Fruit fly (Drosophila melanogaster): ENCODE data around the gene PolrMT.

The PolrMT gene

dm6 chr2L:1108029-1108688 is at the start of gene PolrMT, which contains the start of gene CG14339 (continued):
- peak; percentile 35 for TF ChIP-seq CG17829 (tag; optimal IDR thresholded peaks at IDR 0.05)
- no peak for TF ChIP-seq Asciz (GFP tag; optimal IDR thresholded peaks at IDR 0.05)
- TF ChIP-seq CG5953 (GFP tag; IDR thresholded peaks at IDR 0.05) = no peak
- TF ChIP-seq Xrp1 (GFP tag; IDR thresholded peaks at IDR 0.05) = 0 out of 2 replicates have a peak, but pooled peaks have one; percentile 15
- peak; percentile 45 for TF ChIP-seq hkb (optimal IDR thresholded peaks at IDR 0.05)
- TF ChIP-seq hkb (GFP tag; IDR thresholded peaks at IDR 0.05) = 0 out of 2 replicates have a peak, but pooled peaks have one; percentile 11
- TF ChIP-seq CG17568 (GFP tag; optimal IDR thresholded peaks at IDR 0.05) = no peak
- TF ChIP-seq gcm2 (GFP tag; optimal IDR thresholded peaks at IDR 0.05) = no peak
- TF ChIP-seq dysf (GFP tag; IDR thresholded peaks at IDR 0.05) = no peak
- TF ChIP-seq CG15479 (GFP tag; optimal IDR thresholded peaks at IDR 0.05) = peak; percentile 34
- TF ChIP-seq Myb (GFP tag; optimal IDR thresholded peaks at IDR 0.05) = peak; percentile 98
- peak; percentile 95 for TF ChIP-seq Elba2 (GFP tag; optimal IDR thresholded peaks at IDR 0.05)
- no peak for TF ChIP-seq NfI (GFP tag; optimal IDR thresholded peaks at IDR 0.05)
- no peak for TF ChIP-seq CG10366 (GFP tag; IDR thresholded peaks at IDR 0.05)
- 0 out of 4 replicates have a peak, but pooled peaks have one; percentile 31 for TF ChIP-seq Dll (GFP tag; IDR thresholded peaks at IDR 0.05; ENCODE audit: partially characterized antibody)
- peak; percentile 85 for TF ChIP-seq Max (GFP tag; optimal IDR thresholded peaks at IDR 0.05)
- TF ChIP-seq lilli (GFP tag; optimal IDR thresholded peaks at IDR 0.05) = peak; percentile 40
- TF ChIP-seq E2f2 (GFP tag; IDR thresholded peaks at IDR 0.05) = peak; percentile 59
- TF ChIP-seq sim (GFP tag; IDR thresholded peaks at IDR 0.05) = no peak
- TF ChIP-seq pzg (GFP tag; optimal IDR thresholded peaks at IDR 0.05) = peak; percentile 75
- peak; percentile 58 for TF ChIP-seq CG30403 (GFP tag; optimal IDR thresholded peaks at IDR 0.05)
- TF ChIP-seq crp (GFP tag; optimal IDR thresholded peaks at IDR 0.05) = peak; percentile 96 to 99
- peak; percentile 65 for TF ChIP-seq CG2120 (GFP tag; optimal IDR thresholded peaks at IDR 0.05)
- peak; percentile 23; the same call in 1 of the 2 replicates for TF ChIP-seq ara (GFP tag; IDR thresholded peaks at IDR 0.05)
- no peak for TF ChIP-seq CG8765 (GFP tag; IDR thresholded peaks at IDR 0.05)
- no peak for TF ChIP-seq NC2α (GFP tag; optimal IDR thresholded peaks at IDR 0.05)
- no peak for TF ChIP-seq Six4 (GFP tag; optimal IDR thresholded peaks at IDR 0.05)
- TF ChIP-seq CrebB (tag; optimal IDR thresholded peaks at IDR 0.05) = no peak
- TF ChIP-seq CG9437 (GFP tag; optimal IDR thresholded peaks at IDR 0.05) = peak; percentile 46
- no peak for TF ChIP-seq CG5180 (GFP tag; optimal IDR thresholded peaks at IDR 0.05)
- no peak for TF ChIP-seq CG4820 (GFP tag; optimal IDR thresholded peaks at IDR 0.05)
- peak; percentile 38 for TF ChIP-seq twi (tag; optimal IDR thresholded peaks at IDR 0.05)
- no peak for TF ChIP-seq grau (tag; optimal IDR thresholded peaks at IDR 0.05)
- peak; percentile 48; the same call in 2 of the 3 replicates for TF ChIP-seq Aef1 (GFP tag; IDR thresholded peaks at IDR 0.05)
- TF ChIP-seq CG10267 (tag; optimal IDR thresholded peaks at IDR 0.05) = peak; percentile 43
- no peak for TF ChIP-seq HLHmδ (GFP tag; optimal IDR thresholded peaks at IDR 0.05)
- TF ChIP-seq Bteb2 (GFP tag; optimal IDR thresholded peaks at IDR 0.05) = no peak
- TF ChIP-seq pfk (GFP tag; optimal IDR thresholded peaks at IDR 0.05) = no peak
- no peak for TF ChIP-seq yki (optimal IDR thresholded peaks at IDR 0.05)
- peak; percentile 16 for TF ChIP-seq NK7.1 (GFP tag; optimal IDR thresholded peaks at IDR 0.05)
- TF ChIP-seq run (tag; optimal IDR thresholded peaks at IDR 0.05) = peak; percentile 4
- no peak for TF ChIP-seq CG1024 (GFP tag; IDR thresholded peaks at IDR 0.05)
- peak; percentile 42 for TF ChIP-seq CG4424 (GFP tag; optimal IDR thresholded peaks at IDR 0.05)
- peak; percentile 51 for TF ChIP-seq mam (GFP tag; optimal IDR thresholded peaks at IDR 0.05)
- peak; percentile 46 for TF ChIP-seq ems (GFP tag; optimal IDR thresholded peaks at IDR 0.05)
- peak; percentile 49; the same call in 1 of the 2 replicates for TF ChIP-seq CG13287 (GFP tag; IDR thresholded peaks at IDR 0.05; ENCODE audit: partially characterized antibody)
- no peak for TF ChIP-seq CG11504 (tag; optimal IDR thresholded peaks at IDR 0.05)
- no peak for TF ChIP-seq CG6765 (GFP tag; optimal IDR thresholded peaks at IDR 0.05)
- TF ChIP-seq jing (GFP tag; optimal IDR thresholded peaks at IDR 0.05) = no peak
- TF ChIP-seq stwl (tag; optimal IDR thresholded peaks at IDR 0.05) = peak; percentile 37
